Worm (Caenorhabditis elegans): Measurements from ENCODE around the gene pkc-1.

Gene pkc-1

ce11 chrV:11990511-11991127 is 41.3 kb downstream of the pkc-1 start:
- no peak for TF ChIP-seq C16A3.4 (tag; optimal IDR thresholded peaks at IDR 0.05)
- no peak for TF ChIP-seq hlh-4 (tag; optimal IDR thresholded peaks at IDR 0.05)
- no peak for TF ChIP-seq lin-39 (tag; optimal IDR thresholded peaks at IDR 0.05)
- peak; percentile 4 for TF ChIP-seq nhr-47 (tag; optimal IDR thresholded peaks at IDR 0.05)
- TF ChIP-seq sptf-1 (tag; optimal IDR thresholded peaks at IDR 0.05): no peak
- no peak for TF ChIP-seq unc-62 (GFP tag; optimal IDR thresholded peaks at IDR 0.05)
- peak; percentile 93 for TF ChIP-seq fkh-10 (GFP tag; optimal IDR thresholded peaks at IDR 0.05)
- no peak for TF ChIP-seq snpc-4 (tag; optimal IDR thresholded peaks at IDR 0.05)
- TF ChIP-seq efl-1 (optimal IDR thresholded peaks at IDR 0.05): peak in 1 of 2 experiments; percentile 2
- no peak for TF ChIP-seq efl-1 (GFP tag; optimal IDR thresholded peaks at IDR 0.05 in 1 of 2)
- TF ChIP-seq hpl-2 (GFP tag; optimal IDR thresholded peaks at IDR 0.05): no peak
- TF ChIP-seq swsn-7 (tag; optimal IDR thresholded peaks at IDR 0.05): no peak
- TF ChIP-seq unc-130 (tag; optimal IDR thresholded peaks at IDR 0.05): no peak
- peak; percentile 59 for TF ChIP-seq lin-14 (GFP tag; optimal IDR thresholded peaks at IDR 0.05)
- no peak for TF ChIP-seq nhr-90 (tag; optimal IDR thresholded peaks at IDR 0.05; ENCODE audit: poor library complexity)
- no peak for TF ChIP-seq ets-5 (GFP tag; IDR thresholded peaks at IDR 0.05)

- TF ChIP-seq sptf-1 (tag; optimal IDR thresholded peaks at IDR 0.05): no peak
- TF ChIP-seq lir-3 (tag; optimal IDR thresholded peaks at IDR 0.05; ENCODE audit: poor library complexity): no peak
- TF ChIP-seq tlp-1 (tag; optimal IDR thresholded peaks at IDR 0.05): no peak
- TF ChIP-seq ztf-11 (tag; optimal IDR thresholded peaks at IDR 0.05): no peak
- no peak for TF ChIP-seq lin-39 (tag; optimal IDR thresholded peaks at IDR 0.05)
- TF ChIP-seq sox-4 (tag; optimal IDR thresholded peaks at IDR 0.05): no peak
- no peak for TF ChIP-seq pax-3 (tag; optimal IDR thresholded peaks at IDR 0.05)
- no peak for TF ChIP-seq efl-1 (optimal IDR thresholded peaks at IDR 0.05)
- peak in 1 of 2 experiments; percentile 32 for TF ChIP-seq efl-1 (GFP tag; optimal IDR thresholded peaks at IDR 0.05 in 1 of 2)
- TF ChIP-seq lin-14 (GFP tag; optimal IDR thresholded peaks at IDR 0.05): peak; percentile 17
- TF ChIP-seq blmp-1 (tag; optimal IDR thresholded peaks at IDR 0.05): peak; percentile 74
- no peak for TF ChIP-seq rnt-1 (tag; optimal IDR thresholded peaks at IDR 0.05)
Observed at ce11 chrV:11989861-11990260, 42.1 kb downstream of the pkc-1 start.

ce11 chrV:11986078-11986869 is 45.7 kb downstream of the pkc-1 start:
- peak; percentile 3 to 29 for TF ChIP-seq lsy-2 (tag; optimal IDR thresholded peaks at IDR 0.05)
- TF ChIP-seq ztf-11 (tag; optimal IDR thresholded peaks at IDR 0.05): no peak
- peak; percentile 90 for TF ChIP-seq fkh-10 (GFP tag; optimal IDR thresholded peaks at IDR 0.05)
- no peak for TF ChIP-seq unc-86 (tag; optimal IDR thresholded peaks at IDR 0.05)
- peak in 1 of 2 experiments; percentile 6 for TF ChIP-seq lin-35 (GFP tag; optimal IDR thresholded peaks at IDR 0.05)
- TF ChIP-seq efl-1 (optimal IDR thresholded peaks at IDR 0.05): peak in 1 of 2 experiments; percentile 7
- TF ChIP-seq efl-1 (GFP tag; optimal IDR thresholded peaks at IDR 0.05 in 1 of 2): peak in 1 of 2 experiments; percentile 69
- no peak for TF ChIP-seq nhr-90 (tag; optimal IDR thresholded peaks at IDR 0.05; ENCODE audit: poor library complexity)
- TF ChIP-seq lin-14 (GFP tag; optimal IDR thresholded peaks at IDR 0.05): peak; percentile 71
- peak; percentile 99 for TF ChIP-seq blmp-1 (tag; optimal IDR thresholded peaks at IDR 0.05)
- peak; percentile 41 for TF ChIP-seq ces-1 (GFP tag; optimal IDR thresholded peaks at IDR 0.05)

- TF ChIP-seq hpl-2 (GFP tag; optimal IDR thresholded peaks at IDR 0.05): no peak
- TF ChIP-seq elt-3 (tag; optimal IDR thresholded peaks at IDR 0.05): no peak
- no peak for TF ChIP-seq nhr-47 (tag; optimal IDR thresholded peaks at IDR 0.05)
- no peak for TF ChIP-seq hlh-4 (tag; optimal IDR thresholded peaks at IDR 0.05)
- TF ChIP-seq aly-2 (tag; optimal IDR thresholded peaks at IDR 0.05): no peak
- no peak for TF ChIP-seq sptf-1 (tag; optimal IDR thresholded peaks at IDR 0.05)
- TF ChIP-seq egl-13 (tag; optimal IDR thresholded peaks at IDR 0.05): no peak
- no peak for TF ChIP-seq F16B12.6 (tag; optimal IDR thresholded peaks at IDR 0.05)
- TF ChIP-seq unc-98 (GFP tag; IDR thresholded peaks at IDR 0.05): no peak
- no peak for TF ChIP-seq Y116A8C.19 (tag; optimal IDR thresholded peaks at IDR 0.05; ENCODE audit: borderline replicate concordance)
- no peak for TF ChIP-seq mef-2 (tag; optimal IDR thresholded peaks at IDR 0.05)
Observed at ce11 chrV:11985384-11985783, 46.6 kb downstream of the pkc-1 start, which contains the start of gene mans-2. Gene mans-2 (minus strand): TSS chrV:11985484.

Measured in whole organism, L1 larva.